Worm (Caenorhabditis elegans) whole organism, L3 larva: ENCODE measurements around the gene cut-4.

ENCODE experiments used
- aly-2 ChIP-seq: fragments of 150-350 bp; optimal IDR thresholded peaks from 2 replicates; lab custom pipeline; 2014; ENCODE audit warnings: missing biosample characterization, missing genetic modification characterization
- ama-1 ChIP-seq: fragments of 150-350 bp; optimal IDR thresholded peaks from 2 replicates; lab custom pipeline; 2018
- ceh-16 ChIP-seq: sonication (generic microtip); optimal IDR thresholded peaks from 2 replicates; lab custom pipeline; 2017; ENCODE audit warnings: missing biosample characterization, missing genetic modification characterization
- ceh-28 ChIP-seq: fragments of 150-350 bp; optimal IDR thresholded peaks from 2 replicates; lab custom pipeline; 2014; ENCODE audit warnings: missing biosample characterization, missing genetic modification reagents, missing genetic modification characterization
- ceh-9 ChIP-seq: sonication (generic microtip); optimal IDR thresholded peaks from 2 replicates; lab custom pipeline; 2018; ENCODE audit warnings: missing biosample characterization, missing genetic modification characterization
- egl-5 ChIP-seq: fragments of 150-350 bp; optimal IDR thresholded peaks from 2 replicates; lab custom pipeline; 2017; ENCODE audit warnings: missing biosample characterization, missing genetic modification reagents, missing genetic modification characterization, inconsistent platforms
- elt-2 ChIP-seq: sonication (generic microtip); optimal IDR thresholded peaks from 2 replicates; lab custom pipeline; 2016; ENCODE audit warnings: missing genetic modification reagents, mild to moderate bottlenecking, missing genetic modification characterization, missing compliant biosample characterization
- elt-3 ChIP-seq, 3 experiments: fragments of 150-350 bp in 1 of 3; sonication (generic microtip) in 2 of 3; optimal IDR thresholded peaks; 2 replicates in 2 of 3; 4 replicates in 1 of 3; lab custom pipeline; 2014 to 2017; ENCODE audit warnings: missing biosample characterization in 3 of 3, missing genetic modification characterization in 3 of 3
- eor-1 ChIP-seq, 2 experiments: fragments of 150-350 bp; optimal IDR thresholded peaks; 2 replicates each; lab custom pipeline; 2014 to 2018; ENCODE audit warnings: missing biosample characterization in 2 of 2, missing genetic modification characterization in 2 of 2
- fkh-10 ChIP-seq: sonication (generic microtip); optimal IDR thresholded peaks from 2 replicates; lab custom pipeline; 2017; ENCODE audit warnings: missing biosample characterization, missing genetic modification reagents, missing genetic modification characterization
- fkh-2 ChIP-seq: fragments of 150-350 bp; optimal IDR thresholded peaks from 2 replicates; lab custom pipeline; 2014; ENCODE audit warnings: missing biosample characterization, missing genetic modification reagents, missing genetic modification characterization
- fos-1 ChIP-seq: fragments of 150-350 bp; optimal IDR thresholded peaks from 2 replicates; lab custom pipeline; 2014; ENCODE audit warnings: missing biosample characterization, missing genetic modification characterization
- hmg-11 ChIP-seq: sonication (generic microtip); optimal IDR thresholded peaks from 2 replicates; lab custom pipeline; 2016; ENCODE audit warnings: missing genetic modification characterization, missing compliant biosample characterization
- lin-15B ChIP-seq: fragments of 150-350 bp; optimal IDR thresholded peaks from 2 replicates; lab custom pipeline; 2014; ENCODE audit warnings: missing biosample characterization, missing genetic modification characterization
- lin-39 ChIP-seq: fragments of 150-350 bp; optimal IDR thresholded peaks from 2 replicates; lab custom pipeline; 2018; ENCODE audit warnings: missing biosample characterization, missing genetic modification reagents, missing genetic modification characterization
- mdl-1 ChIP-seq: fragments of 150-350 bp; optimal IDR thresholded peaks from 2 replicates; lab custom pipeline; 2014; ENCODE audit warnings: missing biosample characterization, missing genetic modification characterization
- mml-1 ChIP-seq: fragments of 150-350 bp; sonication (generic microtip); optimal IDR thresholded peaks from 3 replicates; lab custom pipeline; 2014; ENCODE audit warnings: missing biosample characterization, missing genetic modification characterization
- nfya-1 ChIP-seq: sonication (generic microtip); optimal IDR thresholded peaks from 2 replicates; lab custom pipeline; 2017; ENCODE audit warnings: missing genetic modification characterization, mild to moderate bottlenecking, missing compliant biosample characterization, antibody characterized with exemption, moderate library complexity; ENCODE audit not compliant: insufficient read depth
- nhr-11 ChIP-seq: fragments of 150-350 bp; optimal IDR thresholded peaks from 2 replicates; lab custom pipeline; 2014; ENCODE audit warnings: missing biosample characterization, missing genetic modification characterization
- nhr-23 ChIP-seq: fragments of 150-350 bp; optimal IDR thresholded peaks from 2 replicates; lab custom pipeline; 2014; ENCODE audit warnings: missing biosample characterization, missing genetic modification reagents, missing genetic modification characterization
- nhr-237 ChIP-seq: fragments of 150-350 bp; optimal IDR thresholded peaks from 2 replicates; lab custom pipeline; 2014; ENCODE audit warnings: missing biosample characterization, missing genetic modification characterization
- nhr-28 ChIP-seq: fragments of 150-350 bp; optimal IDR thresholded peaks from 2 replicates; lab custom pipeline; 2014; ENCODE audit warnings: missing biosample characterization, missing genetic modification characterization
- nhr-43 ChIP-seq: sonication (generic microtip); optimal IDR thresholded peaks from 2 replicates; lab custom pipeline; 2016; ENCODE audit warnings: mild to moderate bottlenecking, missing genetic modification characterization, missing compliant biosample characterization; ENCODE audit not compliant: poor library complexity, severe bottlenecking
- nhr-67 ChIP-seq: fragments of 150-350 bp; optimal IDR thresholded peaks from 2 replicates; lab custom pipeline; 2014; ENCODE audit warnings: missing biosample characterization, missing genetic modification characterization
- pha-4 ChIP-seq: fragments of 150-350 bp; optimal IDR thresholded peaks from 2 replicates; lab custom pipeline; 2014; ENCODE audit warnings: missing biosample characterization, missing genetic modification reagents, missing genetic modification characterization
- pqm-1 ChIP-seq: fragments of 150-350 bp; optimal IDR thresholded peaks from 2 replicates; lab custom pipeline; 2017; ENCODE audit warnings: missing biosample characterization, missing genetic modification characterization, inconsistent platforms
- sea-2 ChIP-seq: fragments of 150-350 bp; sonication (generic microtip); optimal IDR thresholded peaks from 4 replicates; lab custom pipeline; 2014; ENCODE audit warnings: missing biosample characterization, missing genetic modification reagents, missing genetic modification characterization
- unc-39 ChIP-seq: sonication (generic microtip); optimal IDR thresholded peaks from 4 replicates; lab custom pipeline; 2017; ENCODE audit warnings: missing biosample characterization, missing genetic modification characterization
- unc-62 ChIP-seq: fragments of 150-350 bp; sonication (generic microtip); optimal IDR thresholded peaks from 4 replicates; lab custom pipeline; 2014; ENCODE audit warnings: missing biosample characterization, missing genetic modification reagents, missing genetic modification characterization
- zag-1 ChIP-seq: fragments of 150-350 bp; optimal IDR thresholded peaks from 2 replicates; lab custom pipeline; 2014; ENCODE audit warnings: missing biosample characterization, missing genetic modification characterization
- ztf-11 ChIP-seq: fragments of 150-350 bp; optimal IDR thresholded peaks from 2 replicates; lab custom pipeline; 2014; ENCODE audit warnings: missing biosample characterization, missing genetic modification characterization

Gene cut-4

ce11 chrII:10395303-10395757 lies 40.6 kb upstream of the cut-4 start, which contains the start of gene T09F3.4 (continued):
- TF ChIP-seq egl-5 (tag; lab: Kevin White, UChicago), result no peak
- TF ChIP-seq elt-2, result peak; percentile 25
- TF ChIP-seq lin-39 (tag; lab: Kevin White, UChicago), result no peak
- no peak for TF ChIP-seq unc-39 (tag; lab: Kevin White, UChicago)
- TF ChIP-seq ama-1 (lab: Kevin White, UChicago), result no peak
- TF ChIP-seq eor-1 (tag; optimal IDR thresholded peaks at IDR 0.05; lab: Kevin White, UChicago), result no peak
- TF ChIP-seq mml-1, result no peak
- TF ChIP-seq fkh-10 (GFP tag; lab: Kevin White, UChicago), result no peak
- TF ChIP-seq zag-1 (tag; lab: Kevin White, UChicago), result no peak
- TF ChIP-seq unc-62 (GFP tag; lab: Kevin White, UChicago), result no peak

- TF ChIP-seq aly-2 (tag; lab: Kevin White, UChicago), result no peak
- TF ChIP-seq ceh-28, result no peak
- TF ChIP-seq nhr-23 (tag; lab: Kevin White, UChicago), result no peak
- no peak for TF ChIP-seq nhr-11 (tag; lab: Kevin White, UChicago)
- no peak for TF ChIP-seq ama-1 (lab: Kevin White, UChicago)
- TF ChIP-seq fkh-10 (GFP tag; lab: Kevin White, UChicago), result no peak
- no peak for TF ChIP-seq sea-2 (GFP tag; lab: Kevin White, UChicago)
- no peak for TF ChIP-seq fkh-2 (tag; lab: Kevin White, UChicago)
- TF ChIP-seq zag-1 (tag; lab: Kevin White, UChicago), result no peak
- TF ChIP-seq unc-62 (GFP tag; lab: Kevin White, UChicago), result no peak
- no peak for TF ChIP-seq nhr-43
- no peak for TF ChIP-seq ceh-9
- TF ChIP-seq lin-39 (tag; lab: Kevin White, UChicago), result no peak
- TF ChIP-seq nhr-67, result no peak
- no peak for TF ChIP-seq unc-39 (tag; lab: Kevin White, UChicago)
- TF ChIP-seq ztf-11 (tag; lab: Kevin White, UChicago), result no peak
- TF ChIP-seq, all 47 proteins: peak for 0
Observed at ce11 chrII:10396578-10396977, 39.4 kb upstream of the cut-4 start, which contains the start of gene T09F3.5. TSS of gene T09F3.5 (plus strand) at chrII:10396878.

DNA sequence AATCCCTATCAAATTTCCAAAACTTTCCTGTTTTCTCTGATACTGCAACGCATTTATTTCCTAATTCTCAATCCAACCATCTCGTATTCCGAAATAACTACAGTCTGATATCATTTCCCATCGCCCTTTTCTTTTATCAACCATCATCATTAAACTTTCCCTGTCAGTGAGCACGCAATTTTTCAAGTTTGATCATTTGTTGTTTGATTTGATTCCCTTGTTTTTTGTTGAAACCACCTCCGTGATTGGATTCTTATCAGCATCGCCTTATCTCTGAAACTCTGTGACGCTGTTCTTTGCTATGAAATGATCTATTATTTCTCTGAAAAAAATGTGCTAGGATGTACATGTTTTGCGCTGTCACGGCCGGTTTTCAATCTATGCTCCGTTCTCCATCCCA lies 32.9 kb upstream of the cut-4 start:
- TF ChIP-seq pqm-1 (tag; lab: Kevin White, UChicago) (peak; percentile 50), zag-1 (tag; lab: Kevin White, UChicago) (no peak), hmg-11 (no peak), elt-2 (peak; percentile 89), unc-39 (tag; lab: Kevin White, UChicago) (no peak)
- TF ChIP-seq, all 47 proteins: peak for 2

- TF ChIP-seq elt-2 (no peak), pqm-1 (tag; lab: Kevin White, UChicago) (no peak), nhr-23 (tag; lab: Kevin White, UChicago) (no peak), pha-4 (tag; lab: Kevin White, UChicago) (no peak), ceh-16 (no peak)
- TF ChIP-seq, all 47 proteins: peak for 0
Observed at ce11 chrII:10410989-10411388, 24.9 kb upstream of the cut-4 start, which contains the start of gene E04D5.5. TSS of gene E04D5.5 (plus strand) at chrII:10411289.

ce11 chrII:10416332-10416863 lies 19.5 kb upstream of the cut-4 start, which contains the start of gene eif-2A:
TSS of gene eif-2A (plus strand) at chrII:10416800.
- TF ChIP-seq nfya-1 (tag; lab: Kevin White, UChicago) (peak; percentile 51), nhr-28 (tag; lab: Kevin White, UChicago) (no peak), fos-1 (tag; lab: Kevin White, UChicago) (no peak), nhr-237 (tag; lab: Kevin White, UChicago) (no peak), hmg-11 (no peak), eor-1 (tag; optimal IDR thresholded peaks at IDR 0.05; lab: Kevin White, UChicago) (no peak), elt-3 (tag; optimal IDR thresholded peaks at IDR 0.05; lab: Kevin White, UChicago) (no peak), pha-4 (tag; lab: Kevin White, UChicago) (peak; percentile 44), mdl-1 (no peak), lin-15B (tag; lab: Kevin White, UChicago) (peak; percentile 27)
- TF ChIP-seq, all 47 proteins: peak for 3
